Fruit fly (Drosophila melanogaster) Kc167 (cell line): ENCODE measurements around the gene Chmp1.

Experiments
- Myc ChIP-seq: fragments of >200 bp; optimal IDR thresholded peaks from 2 replicates; lab custom pipeline; 2017; ENCODE audit warnings: missing external identifiers
- Sin3A ChIP-seq: fragments of >200 bp; optimal IDR thresholded peaks from 2 replicates; lab custom pipeline; 2018; ENCODE audit warnings: missing external identifiers
- h ChIP-seq: fragments of >200 bp; optimal IDR thresholded peaks from 3 replicates; lab custom pipeline; 2018; ENCODE audit warnings: missing external identifiers
- insv ChIP-seq: fragments of >200 bp; optimal IDR thresholded peaks from 3 replicates; lab custom pipeline; 2018; ENCODE audit warnings: missing external identifiers
- psq ChIP-seq: fragments of >200 bp; optimal IDR thresholded peaks from 2 replicates; lab custom pipeline; 2017; ENCODE audit warnings: missing external identifiers
- ttk ChIP-seq: sonication (Bioruptor generic); optimal IDR thresholded peaks from 2 replicates; lab custom pipeline; 2017; ENCODE audit warnings: missing external identifiers

DNA sequence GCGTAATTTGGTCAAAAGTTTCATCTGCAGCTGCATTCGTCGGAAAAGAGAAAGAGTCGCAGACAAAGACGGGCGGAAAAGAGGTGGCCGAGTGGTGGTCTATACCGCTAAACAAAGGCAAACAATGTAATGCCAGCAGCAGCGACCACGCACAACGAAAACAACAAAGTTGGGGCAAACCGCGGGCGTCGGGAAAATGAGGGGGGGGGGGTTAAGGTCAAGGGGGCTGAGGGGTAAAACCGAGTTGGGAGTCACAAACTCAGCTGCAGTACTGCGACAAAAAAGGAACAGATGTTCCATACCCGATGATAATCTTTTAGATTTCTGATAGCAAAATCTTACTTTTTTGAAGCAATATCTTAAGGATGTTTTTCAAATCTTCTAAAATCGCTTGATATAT, 47.1 kb downstream of the Chmp1 start:
- TF ChIP-seq insv (lab: Kevin White, UChicago): no peak
- no peak for TF ChIP-seq Sin3A (lab: Kevin White, UChicago)
- no peak for TF ChIP-seq h
- TF ChIP-seq Myc (lab: Kevin White, UChicago): no peak
- no peak for TF ChIP-seq ttk (lab: Kevin White, UChicago)
- TF ChIP-seq psq (lab: Kevin White, UChicago): no peak
